Worm (Caenorhabditis elegans): ENCODE data around the gene C37C3.10.

DNA sequence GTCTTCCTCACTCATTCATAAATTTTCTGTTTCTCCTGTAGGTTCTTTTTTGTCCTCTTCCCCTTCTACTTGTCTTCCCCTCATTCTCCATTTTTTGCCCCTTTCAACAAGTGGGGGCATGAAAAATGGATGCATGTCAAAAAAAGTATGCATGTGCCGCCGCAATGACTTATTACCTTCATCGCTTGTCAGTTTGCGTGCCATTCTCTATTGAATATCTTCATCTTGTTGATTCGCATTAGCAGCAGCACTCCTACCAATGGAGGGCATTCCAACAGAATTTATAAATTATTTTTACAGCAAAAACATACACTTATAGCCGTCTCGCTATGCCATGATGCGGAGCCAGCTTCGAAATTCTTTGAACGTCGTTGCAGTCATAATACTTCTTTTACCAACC is 28.4 kb upstream of the C37C3.10 start, which contains the start of gene F40A3.1:
- TF ChIP-seq tab-1 (GFP tag; IDR thresholded peaks at IDR 0.05) (no peak), T22C8.4 (GFP tag; IDR thresholded peaks at IDR 0.05) (no peak), med-1 (GFP tag; optimal IDR thresholded peaks at IDR 0.05; ENCODE audit: insufficient read depth) (no peak)
